Worm (Caenorhabditis elegans): Measurements from ENCODE around the gene hadb-1.

The hadb-1 gene

ce11 chrIII:8688438-8688946, at the start of gene hadb-1:
hadb-1 (minus strand) TSS chrIII:8688488.
- TF ChIP-seq T23F11.4 (GFP tag; optimal IDR thresholded peaks at IDR 0.05) (no peak), unc-55 (GFP tag; optimal IDR thresholded peaks at IDR 0.05) (peak; percentile 22), elt-2 (tag; optimal IDR thresholded peaks at IDR 0.05) (peak; percentile 47)

ce11 chrIII:8737391-8737790, 49.1 kb upstream of the hadb-1 start:
- no peak for TF ChIP-seq ztf-16 (tag; optimal IDR thresholded peaks at IDR 0.05)
- peak; percentile 87 for TF ChIP-seq unc-42 (tag; optimal IDR thresholded peaks at IDR 0.05)
- no peak for TF ChIP-seq ceh-22 (tag; optimal IDR thresholded peaks at IDR 0.05)

ce11 chrIII:8734327-8734885, 46.1 kb upstream of the hadb-1 start:
- TF ChIP-seq ceh-2 (tag; optimal IDR thresholded peaks at IDR 0.05) (no peak), K02D7.2 (tag; optimal IDR thresholded peaks at IDR 0.05) (no peak), fax-1 (tag; optimal IDR thresholded peaks at IDR 0.05) (no peak), fkh-6 (tag; optimal IDR thresholded peaks at IDR 0.05) (no peak), hlh-15 (tag; optimal IDR thresholded peaks at IDR 0.05) (no peak), ceh-30 (tag; optimal IDR thresholded peaks at IDR 0.05) (no peak), dmd-4 (tag; optimal IDR thresholded peaks at IDR 0.05; ENCODE audit: borderline replicate concordance) (no peak), sox-4 (tag; optimal IDR thresholded peaks at IDR 0.05) (no peak), ceh-18 (tag; optimal IDR thresholded peaks at IDR 0.05) (peak; percentile 72), dve-1 (tag; optimal IDR thresholded peaks at IDR 0.05) (no peak), K09A11.1 (tag; optimal IDR thresholded peaks at IDR 0.05; ENCODE audit: insufficient read depth) (no peak), ceh-34 (tag; optimal IDR thresholded peaks at IDR 0.05) (peak; percentile 15), tbx-2 (tag; optimal IDR thresholded peaks at IDR 0.05) (no peak), pqm-1 (tag; optimal IDR thresholded peaks at IDR 0.05) (no peak), hlh-30 (tag; optimal IDR thresholded peaks at IDR 0.05; ENCODE audit: insufficient read depth) (no peak), ceh-14 (tag; optimal IDR thresholded peaks at IDR 0.05) (no peak), Y22D7AL.16 (tag; optimal IDR thresholded peaks at IDR 0.05) (no peak), ceh-45 (GFP tag; IDR thresholded peaks at IDR 0.05) (no peak), ceh-31 (tag; optimal IDR thresholded peaks at IDR 0.05) (peak; percentile 2), unc-55 (GFP tag; optimal IDR thresholded peaks at IDR 0.05) (peak; percentile 2)

- TF ChIP-seq ama-1 (optimal IDR thresholded peaks at IDR 0.05), result no peak
- TF ChIP-seq K02D7.2 (tag; optimal IDR thresholded peaks at IDR 0.05), result no peak
- TF ChIP-seq elt-2 (tag; optimal IDR thresholded peaks at IDR 0.05), result peak; percentile 78
Measured at ce11 chrIII:8733667-8734066, 45.4 kb upstream of the hadb-1 start.

ce11 chrIII:8733237-8733636, 44.9 kb upstream of the hadb-1 start:
- TF ChIP-seq pax-1 (tag; optimal IDR thresholded peaks at IDR 0.05) (no peak), ahr-1 (tag; optimal IDR thresholded peaks at IDR 0.05) (no peak), ceh-18 (tag; optimal IDR thresholded peaks at IDR 0.05) (no peak), pag-3 (tag; optimal IDR thresholded peaks at IDR 0.05; ENCODE audit: borderline replicate concordance) (no peak), Y22D7AL.16 (tag; optimal IDR thresholded peaks at IDR 0.05) (no peak), K02D7.2 (tag; optimal IDR thresholded peaks at IDR 0.05) (no peak), ceh-31 (tag; optimal IDR thresholded peaks at IDR 0.05) (no peak)

ce11 chrIII:8731973-8732372, 43.7 kb upstream of the hadb-1 start:
- TF ChIP-seq pha-4 (tag; optimal IDR thresholded peaks at IDR 0.05), result no peak
- TF ChIP-seq pax-1 (tag; optimal IDR thresholded peaks at IDR 0.05), result no peak
- TF ChIP-seq T23F11.4 (GFP tag; optimal IDR thresholded peaks at IDR 0.05), result no peak
- TF ChIP-seq K09A11.1 (tag; optimal IDR thresholded peaks at IDR 0.05; ENCODE audit: insufficient read depth), result no peak
- TF ChIP-seq ttx-3 (tag; optimal IDR thresholded peaks at IDR 0.05), result no peak
- no peak for TF ChIP-seq madf-2 (tag; optimal IDR thresholded peaks at IDR 0.05)
- TF ChIP-seq hlh-6 (tag; optimal IDR thresholded peaks at IDR 0.05), result no peak
- TF ChIP-seq ceh-45 (GFP tag; IDR thresholded peaks at IDR 0.05), result no peak
- TF ChIP-seq C38D4.7 (GFP tag; optimal IDR thresholded peaks at IDR 0.05), result no peak
- no peak for TF ChIP-seq ceh-19 (GFP tag; optimal IDR thresholded peaks at IDR 0.05)
- TF ChIP-seq fax-1 (tag; optimal IDR thresholded peaks at IDR 0.05), result no peak
- TF ChIP-seq tbx-7 (tag; optimal IDR thresholded peaks at IDR 0.05), result no peak
- no peak for TF ChIP-seq pag-3 (tag; optimal IDR thresholded peaks at IDR 0.05; ENCODE audit: borderline replicate concordance)
- TF ChIP-seq fkh-10 (GFP tag; optimal IDR thresholded peaks at IDR 0.05), result no peak
- TF ChIP-seq ama-1 (optimal IDR thresholded peaks at IDR 0.05), result no peak
- TF ChIP-seq unc-3 (GFP tag; conservative IDR thresholded peaks at IDR 0.05), result no peak
- TF ChIP-seq unc-3 (tag; optimal IDR thresholded peaks at IDR 0.05), result no peak
- no peak for TF ChIP-seq ahr-1 (tag; optimal IDR thresholded peaks at IDR 0.05)
- TF ChIP-seq ceh-31 (tag; optimal IDR thresholded peaks at IDR 0.05), result no peak
